Worm (Caenorhabditis elegans): ENCODE results near the gene srx-78.

The srx-78 gene

DNA sequence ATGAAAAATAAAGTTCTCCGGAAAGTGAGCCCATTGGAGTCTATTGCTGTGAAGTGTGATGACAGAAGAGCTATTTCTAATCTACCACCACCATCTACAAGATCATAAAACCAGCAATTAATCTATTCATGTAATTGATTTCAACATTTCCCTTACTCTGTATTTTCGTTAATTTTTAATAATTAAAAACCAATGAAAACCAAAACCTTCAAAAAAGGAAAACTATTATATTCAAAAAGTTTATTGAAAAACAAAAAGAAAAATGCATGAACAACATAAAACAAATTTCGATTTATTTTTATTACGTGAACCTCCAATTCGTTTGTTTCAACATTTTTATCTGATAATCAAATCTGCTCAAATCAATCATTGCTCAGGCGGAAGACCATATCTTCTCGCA is 4.6 kb downstream of the srx-78 start, which contains the start of gene C01G10.1:
TSS of gene C01G10.1 (plus strand) at position 301 of the 400 bp plus-strand sequence.
- TF ChIP-seq nhr-120 (GFP tag; IDR thresholded peaks at IDR 0.05) (no peak), sea-2 (GFP tag; IDR thresholded peaks at IDR 0.05) (no peak), F52B5.7 (tag; optimal IDR thresholded peaks at IDR 0.05) (no peak), lsy-27 (tag; optimal IDR thresholded peaks at IDR 0.05; ENCODE audit: borderline replicate concordance, insufficient read depth) (no peak), ztf-28 (GFP tag; IDR thresholded peaks at IDR 0.05) (no peak), hrde-1 (tag; optimal IDR thresholded peaks at IDR 0.05; ENCODE audit: borderline replicate concordance) (no peak), lag-1 (GFP tag; IDR thresholded peaks at IDR 0.05) (no peak), snpc-3.4 (tag; optimal IDR thresholded peaks at IDR 0.05) (no peak), somi-1 (GFP tag; optimal IDR thresholded peaks at IDR 0.05) (no peak), snpc-4 (GFP tag; optimal IDR thresholded peaks at IDR 0.05) (no peak), snpc-4 (tag; optimal IDR thresholded peaks at IDR 0.05) (no peak), aptf-2 (GFP tag; conservative IDR thresholded peaks at IDR 0.05) (no peak), gei-17 (GFP tag; optimal IDR thresholded peaks at IDR 0.05) (no peak), egl-44 (GFP tag; IDR thresholded peaks at IDR 0.05) (no peak), nfya-1 (tag; optimal IDR thresholded peaks at IDR 0.05; ENCODE audit: borderline replicate concordance, insufficient read depth) (no peak)

ce11 chrV:15105893-15106598 is 11.2 kb downstream of the srx-78 start, which contains the start of gene C01G10.14:
Gene C01G10.14 (minus strand): TSS chrV:15105943.
- TF ChIP-seq nfyb-1 (GFP tag; IDR thresholded peaks at IDR 0.05) (peak; percentile 36; the same call in 1 of the 2 replicates), hmg-1.2 (GFP tag; IDR thresholded peaks at IDR 0.05) (peak; percentile 73; the same call in 1 of the 2 replicates), B0261.1 (tag; optimal IDR thresholded peaks at IDR 0.05) (peak; percentile 58), lin-26 (GFP tag; IDR thresholded peaks at IDR 0.05) (peak; percentile 55; the same call in 1 of the 2 replicates), ztf-25 (GFP tag; IDR thresholded peaks at IDR 0.05) (peak; percentile 50; the same call in 1 of the 2 replicates), tbp1 (GFP tag; optimal IDR thresholded peaks at IDR 0.05) (peak; percentile 82)

ce11 chrV:15109260-15109659 is 14.4 kb downstream of the srx-78 start, which contains the start of gene Y75B12A.2:
Gene Y75B12A.2 (plus strand): TSS chrV:15109560.
- TF ChIP-seq K11D2.4 (GFP tag; IDR thresholded peaks at IDR 0.05) (no peak), ceh-40 (GFP tag; IDR thresholded peaks at IDR 0.05) (no peak), C17E4.6 (GFP tag; IDR thresholded peaks at IDR 0.05) (no peak), F33H1.4 (GFP tag; IDR thresholded peaks at IDR 0.05) (no peak), ceh-27 (GFP tag; optimal IDR thresholded peaks at IDR 0.05) (no peak)

DNA sequence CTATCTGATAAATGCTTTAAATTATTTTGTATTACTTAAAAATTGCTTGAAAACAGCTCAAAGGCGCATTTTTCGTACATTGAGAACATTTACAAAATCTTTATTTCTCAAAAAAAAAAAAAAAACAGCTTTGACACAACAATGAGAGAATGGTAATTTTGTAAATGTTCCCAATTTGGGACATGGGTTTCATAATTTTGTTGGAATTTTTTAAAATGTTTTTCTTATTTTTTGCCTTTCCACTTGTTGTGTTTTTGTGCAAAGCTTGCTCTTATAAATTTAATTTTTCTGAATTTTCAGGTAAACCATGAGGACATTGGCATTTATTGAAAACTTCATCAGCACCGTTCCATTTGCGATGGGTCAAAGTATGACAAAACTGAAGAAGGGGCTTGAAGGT is 16.8 kb downstream of the srx-78 start, which contains the start of gene T01G5.7:
TSS of gene T01G5.7 (plus strand) at position 301 of the 400 bp plus-strand sequence.
- TF ChIP-seq fkh-3 (tag; optimal IDR thresholded peaks at IDR 0.05) (no peak), nfya-1 (tag; optimal IDR thresholded peaks at IDR 0.05; ENCODE audit: borderline replicate concordance, insufficient read depth) (no peak), D2030.7 (GFP tag; IDR thresholded peaks at IDR 0.05) (no peak), nfya-2 (GFP tag; IDR thresholded peaks at IDR 0.05) (no peak)

ce11 chrV:15113992-15114391 is 19.1 kb downstream of the srx-78 start, which contains the start of gene T01G5.6:
Gene T01G5.6 (minus strand): TSS chrV:15114092.
- TF ChIP-seq athp-1 (tag; optimal IDR thresholded peaks at IDR 0.05) (no peak), ztf-25 (GFP tag; IDR thresholded peaks at IDR 0.05) (no peak), gei-17 (GFP tag; optimal IDR thresholded peaks at IDR 0.05) (no peak), ceh-27 (GFP tag; optimal IDR thresholded peaks at IDR 0.05) (no peak), F22D6.2 (tag; optimal IDR thresholded peaks at IDR 0.05) (no peak), F39B2.1 (GFP tag; IDR thresholded peaks at IDR 0.05) (no peak), xnd-1 (tag; optimal IDR thresholded peaks at IDR 0.05) (no peak), tbx-9 (tag; optimal IDR thresholded peaks at IDR 0.05; ENCODE audit: borderline replicate concordance) (no peak), hmg-20 (GFP tag; IDR thresholded peaks at IDR 0.05) (no peak), sea-2 (GFP tag; IDR thresholded peaks at IDR 0.05) (no peak), snpc-3.4 (tag; optimal IDR thresholded peaks at IDR 0.05) (no peak), ets-4 (GFP tag; optimal IDR thresholded peaks at IDR 0.05) (no peak)
